Worm (Caenorhabditis elegans) whole organism, L4/young adult: ENCODE measurements around the gene apl-1.

ENCODE experiments used
- W03F9.2 ChIP-seq: fragments of 150-350 bp; optimal IDR thresholded peaks from 2 replicates; lab custom pipeline; 2014; ENCODE audit warnings: missing biosample characterization, missing genetic modification characterization
- him-1 ChIP-seq: sonication (generic microtip); optimal IDR thresholded peaks from 2 replicates; lab custom pipeline; 2016; ENCODE audit warnings: missing genotype, missing genetic modification reagents, missing genetic modification characterization, missing compliant biosample characterization

ce11 chrX:5119246-5119645, 2.6 kb upstream of the apl-1 start:
- TF ChIP-seq him-1 (tag; lab: Kevin White, UChicago) (no peak), W03F9.2 (tag; lab: Kevin White, UChicago) (no peak)
